Worm (Caenorhabditis elegans): ENCODE results near the gene F46H5.3.
A peak's percentile ranks its signal among the peaks of the same experiment; 100 is the strongest.

Gene F46H5.3

DNA sequence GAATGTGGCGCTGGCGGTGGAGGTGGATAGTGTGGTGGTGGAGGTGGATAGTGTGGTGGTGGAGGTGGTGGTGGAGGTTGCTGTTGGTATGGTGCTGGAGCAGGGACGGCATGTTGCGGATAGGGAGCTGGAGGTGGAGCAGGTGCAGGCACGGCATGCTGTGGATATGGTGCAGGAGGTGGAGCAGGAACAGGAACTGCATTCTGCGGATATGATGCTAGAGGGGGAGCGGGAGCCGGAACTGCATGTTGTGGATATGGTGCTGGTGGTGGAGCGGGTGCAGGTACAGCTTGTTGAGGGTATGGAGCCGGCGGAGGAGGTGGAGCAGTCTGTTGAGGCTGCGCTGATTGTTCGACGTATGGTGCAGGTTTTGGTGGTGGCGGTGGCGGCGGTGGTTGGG lies 30.5 kb upstream of the F46H5.3 start:
- TF ChIP-seq rnt-1 (tag; optimal IDR thresholded peaks at IDR 0.05) (no peak), elt-3 (tag; optimal IDR thresholded peaks at IDR 0.05) (no peak), lsy-2 (tag; optimal IDR thresholded peaks at IDR 0.05) (no peak), unc-98 (GFP tag; IDR thresholded peaks at IDR 0.05) (no peak), nhr-237 (tag; optimal IDR thresholded peaks at IDR 0.05) (no peak), lin-39 (tag; optimal IDR thresholded peaks at IDR 0.05) (no peak), aly-2 (tag; optimal IDR thresholded peaks at IDR 0.05) (no peak), C16A3.4 (tag; optimal IDR thresholded peaks at IDR 0.05) (no peak), grh-1 (GFP tag; IDR thresholded peaks at IDR 0.05) (no peak), nhr-28 (tag; optimal IDR thresholded peaks at IDR 0.05) (no peak), pqm-1 (tag; optimal IDR thresholded peaks at IDR 0.05) (no peak)

DNA sequence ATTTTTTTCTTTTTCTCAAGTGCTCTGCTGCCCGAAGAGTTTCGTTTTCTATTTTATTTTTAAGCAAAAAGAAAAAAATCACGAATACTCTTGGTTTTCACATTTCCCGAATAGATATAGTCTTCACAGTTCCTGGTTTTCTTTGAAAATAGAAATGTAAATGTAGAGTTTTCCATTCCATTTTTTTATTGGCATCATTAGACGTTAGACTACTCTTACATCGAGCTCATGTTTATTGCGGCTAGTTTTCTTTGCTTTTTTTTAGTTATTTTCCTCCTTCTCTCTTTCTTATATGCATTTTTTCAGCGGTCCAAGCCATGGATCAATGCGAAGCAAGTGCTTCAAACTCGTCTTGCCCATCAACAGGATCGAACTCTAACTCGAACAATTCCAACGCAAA lies 26.9 kb upstream of the F46H5.3 start, which contains the start of gene F46H5.2:
TSS of gene F46H5.2 (plus strand) at position 301 of the 400 bp plus-strand sequence.
- TF ChIP-seq unc-86 (tag; optimal IDR thresholded peaks at IDR 0.05) (no peak), fkh-4 (tag; optimal IDR thresholded peaks at IDR 0.05; ENCODE audit: borderline replicate concordance) (no peak), pax-3 (tag; optimal IDR thresholded peaks at IDR 0.05) (no peak), nhr-19 (GFP tag; conservative IDR thresholded peaks at IDR 0.05) (no peak), ceh-90 (tag; optimal IDR thresholded peaks at IDR 0.05) (no peak), Y116A8C.19 (tag; optimal IDR thresholded peaks at IDR 0.05; ENCODE audit: borderline replicate concordance) (no peak), C04F5.9 (tag; optimal IDR thresholded peaks at IDR 0.05) (no peak), unc-98 (GFP tag; IDR thresholded peaks at IDR 0.05) (no peak), pqm-1 (tag; optimal IDR thresholded peaks at IDR 0.05) (no peak), unc-62 (GFP tag; optimal IDR thresholded peaks at IDR 0.05) (no peak), tbx-2 (tag; optimal IDR thresholded peaks at IDR 0.05) (no peak)

DNA sequence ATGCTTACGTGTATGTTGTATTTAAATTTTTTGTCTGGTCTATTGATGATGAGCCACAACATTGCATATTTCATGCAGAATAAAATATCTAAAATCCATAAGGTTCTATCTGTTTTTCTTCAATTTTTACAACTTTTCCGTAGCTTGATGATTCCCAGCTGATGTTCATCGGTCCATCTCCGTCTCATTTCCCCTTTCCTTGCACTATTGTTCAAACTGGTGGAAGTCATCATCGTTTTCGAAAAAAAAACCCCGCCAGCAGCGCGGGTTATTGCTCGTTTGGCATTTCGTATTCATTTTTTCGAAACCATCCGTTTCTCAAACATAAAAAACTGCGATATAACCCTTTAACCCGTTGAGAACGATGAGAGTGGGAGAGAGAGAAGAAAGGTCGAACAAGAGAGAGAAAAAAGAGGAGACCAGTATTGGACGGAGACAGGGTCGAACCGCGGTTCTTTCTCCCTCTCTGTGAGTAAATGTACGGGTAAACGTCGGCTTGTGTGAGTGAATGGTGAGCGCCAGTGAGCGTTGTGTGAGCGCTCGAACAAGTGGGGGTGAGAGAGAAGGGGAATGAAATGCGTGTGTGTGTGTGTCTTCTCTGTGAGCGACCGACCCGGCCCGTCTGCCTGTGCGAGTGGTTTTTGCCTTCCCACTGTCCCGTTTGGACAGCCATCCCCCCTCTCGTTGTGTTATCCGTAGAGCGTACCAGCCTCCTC lies 26.3 kb upstream of the F46H5.3 start:
- TF ChIP-seq nhr-11 (tag; optimal IDR thresholded peaks at IDR 0.05) (no peak), egl-13 (tag; optimal IDR thresholded peaks at IDR 0.05) (peak; percentile 62), nhr-76 (tag; optimal IDR thresholded peaks at IDR 0.05) (no peak), fkh-8 (tag; optimal IDR thresholded peaks at IDR 0.05) (peak; percentile 82), ceh-88 (GFP tag; IDR thresholded peaks at IDR 0.05) (no peak), lir-3 (tag; optimal IDR thresholded peaks at IDR 0.05; ENCODE audit: poor library complexity) (peak; percentile 18), mdl-1 (tag; optimal IDR thresholded peaks at IDR 0.05) (peak in 1 of 2 experiments; percentile 85), ztf-4 (tag; optimal IDR thresholded peaks at IDR 0.05) (peak; percentile 65), fkh-4 (tag; optimal IDR thresholded peaks at IDR 0.05; ENCODE audit: borderline replicate concordance) (peak; percentile 58), ceh-8 (GFP tag; optimal IDR thresholded peaks at IDR 0.05) (peak; percentile 65), tbx-2 (tag; optimal IDR thresholded peaks at IDR 0.05) (peak; percentile 87), mef-2 (tag; optimal IDR thresholded peaks at IDR 0.05) (peak; percentile 68), nhr-77 (tag; optimal IDR thresholded peaks at IDR 0.05) (peak; percentile 90), Y116A8C.19 (tag; optimal IDR thresholded peaks at IDR 0.05; ENCODE audit: borderline replicate concordance) (no peak), nhr-90 (tag; optimal IDR thresholded peaks at IDR 0.05; ENCODE audit: poor library complexity) (peak; percentile 78), ces-1 (GFP tag; optimal IDR thresholded peaks at IDR 0.05) (no peak), ets-5 (GFP tag; IDR thresholded peaks at IDR 0.05) (no peak), efl-1 (optimal IDR thresholded peaks at IDR 0.05) (peak; percentile 53 to 56), efl-1 (GFP tag; optimal IDR thresholded peaks at IDR 0.05 in 1 of 2) (peak in 1 of 2 experiments; percentile 94), alr-1 (tag; optimal IDR thresholded peaks at IDR 0.05; ENCODE audit: borderline replicate concordance) (no peak), mep-1 (tag; optimal IDR thresholded peaks at IDR 0.05) (peak; percentile 82), efl-3 (GFP tag; optimal IDR thresholded peaks at IDR 0.05) (no peak), nhr-71 (tag; optimal IDR thresholded peaks at IDR 0.05) (peak; percentile 91), elt-3 (tag; optimal IDR thresholded peaks at IDR 0.05) (peak in 3 of 6 experiments; percentile 62 to 86 (median 77)), hlh-17 (GFP tag; optimal IDR thresholded peaks at IDR 0.05; ENCODE audit: borderline replicate concordance) (no peak), blmp-1 (tag; optimal IDR thresholded peaks at IDR 0.05) (peak; percentile 48), pax-3 (tag; optimal IDR thresholded peaks at IDR 0.05) (no peak), nhr-47 (tag; optimal IDR thresholded peaks at IDR 0.05) (peak; percentile 86), fos-1 (tag; optimal IDR thresholded peaks at IDR 0.05) (peak; percentile 53), ceh-90 (tag; optimal IDR thresholded peaks at IDR 0.05) (no peak), zip-4 (GFP tag; optimal IDR thresholded peaks at IDR 0.05) (no peak), lin-13 (GFP tag; optimal IDR thresholded peaks at IDR 0.05) (peak; percentile 84), sptf-1 (tag; optimal IDR thresholded peaks at IDR 0.05) (no peak), C16A3.4 (tag; optimal IDR thresholded peaks at IDR 0.05) (peak; percentile 93)
